Worm (Caenorhabditis elegans) whole organism, mixed stage, embryonic: ENCODE data around the gene mogs-1.

Experiments used
- M03D4.4 ChIP-seq: sonication (generic microtip); optimal IDR thresholded peaks from 2 replicates; lab custom pipeline; 2017; ENCODE audit warnings: mild to moderate bottlenecking, missing genetic modification characterization, missing compliant biosample characterization
- blmp-1 ChIP-seq: fragments of 150-350 bp; optimal IDR thresholded peaks from 2 replicates; lab custom pipeline; 2014; ENCODE audit warnings: missing biosample characterization, missing genetic modification characterization
- ces-1 ChIP-seq: fragments of 150-350 bp; optimal IDR thresholded peaks from 2 replicates; lab custom pipeline; 2014; ENCODE audit warnings: missing biosample characterization, missing genetic modification reagents, missing genetic modification characterization
- elt-3 ChIP-seq: fragments of 150-350 bp; optimal IDR thresholded peaks from 2 replicates; lab custom pipeline; 2014; ENCODE audit warnings: missing biosample characterization, missing genetic modification characterization
- hlh-1 ChIP-seq: fragments of 150-350 bp; optimal IDR thresholded peaks from 2 replicates; lab custom pipeline; 2014; ENCODE audit warnings: missing biosample characterization, missing genetic modification reagents, missing genetic modification characterization
- lin-13 ChIP-seq: fragments of 150-350 bp; optimal IDR thresholded peaks from 2 replicates; lab custom pipeline; 2014; ENCODE audit warnings: missing biosample characterization, missing genetic modification characterization
- lin-32 ChIP-seq: fragments of 200-800 bp; sonication (Bioruptor generic); optimal IDR thresholded peaks from 2 replicates; lab custom pipeline; 2018; ENCODE audit warnings: mild to moderate bottlenecking, missing genetic modification characterization, missing compliant biosample characterization
- nhr-12 ChIP-seq: fragments of 150-350 bp; optimal IDR thresholded peaks from 2 replicates; lab custom pipeline; 2014; ENCODE audit warnings: missing biosample characterization, missing genetic modification characterization
- nhr-237 ChIP-seq: fragments of 150-350 bp; optimal IDR thresholded peaks from 2 replicates; lab custom pipeline; 2014; ENCODE audit warnings: missing biosample characterization, missing genetic modification characterization
- nhr-76 ChIP-seq: sonication (generic microtip); optimal IDR thresholded peaks from 2 replicates; lab custom pipeline; 2017; ENCODE audit warnings: missing biosample characterization, missing genetic modification characterization
- pha-4 ChIP-seq: fragments of 150-350 bp; optimal IDR thresholded peaks from 2 replicates; lab custom pipeline; 2018; ENCODE audit warnings: missing biosample characterization, missing genetic modification reagents, missing genetic modification characterization
- sem-2 ChIP-seq: fragments of 200-800 bp; sonication (Bioruptor generic); optimal IDR thresholded peaks from 2 replicates; lab custom pipeline; 2018; ENCODE audit warnings: mild to moderate bottlenecking, missing genetic modification characterization, missing compliant biosample characterization
- snpc-4 ChIP-seq: fragments of 150-350 bp; optimal IDR thresholded peaks from 2 replicates; lab custom pipeline; 2014; ENCODE audit warnings: missing biosample characterization, missing genetic modification characterization
- zip-8 ChIP-seq: fragments of 150-350 bp; optimal IDR thresholded peaks from 2 replicates; lab custom pipeline; 2014; ENCODE audit warnings: missing biosample characterization, missing genetic modification characterization

ce11 chrIV:10966359-10966758 lies 55.4 kb downstream of the mogs-1 start, which contains the start of the genes aqp-3 and Y69E1A.8:
- TF ChIP-seq M03D4.4 (tag; lab: Kevin White, UChicago) (no peak), lin-32 (GFP tag; lab: Kevin White, UChicago) (no peak), hlh-1 (tag; lab: Kevin White, UChicago) (no peak), pha-4 (tag; lab: Kevin White, UChicago) (no peak), sem-2 (GFP tag; lab: Kevin White, UChicago) (no peak), blmp-1 (no peak), elt-3 (tag; lab: Kevin White, UChicago) (no peak), nhr-12 (no peak), lin-13 (tag; lab: Kevin White, UChicago) (no peak), ces-1 (no peak), snpc-4 (tag; lab: Kevin White, UChicago) (no peak), zip-8 (no peak), nhr-76 (tag; lab: Kevin White, UChicago) (no peak), nhr-237 (tag; lab: Kevin White, UChicago) (no peak)
